Worm (Caenorhabditis elegans) whole organism, mixed stage, embryonic: ENCODE data around the gene C38C3.4.

Experiments
- M03D4.4 ChIP-seq: sonication (generic microtip); optimal IDR thresholded peaks from 2 replicates; lab custom pipeline; 2017; ENCODE audit warnings: mild to moderate bottlenecking, missing genetic modification characterization, missing compliant biosample characterization
- bed-3 ChIP-seq: fragments of 200-800 bp; sonication (Bioruptor generic); optimal IDR thresholded peaks from 3 replicates; lab custom pipeline; 2018; ENCODE audit warnings: mild to moderate bottlenecking, missing genetic modification characterization, moderate library complexity, missing compliant biosample characterization
- blmp-1 ChIP-seq: fragments of 150-350 bp; optimal IDR thresholded peaks from 2 replicates; lab custom pipeline; 2014; ENCODE audit warnings: missing biosample characterization, missing genetic modification characterization
- ceh-39 ChIP-seq: fragments of 150-350 bp; optimal IDR thresholded peaks from 2 replicates; lab custom pipeline; 2014; ENCODE audit warnings: missing biosample characterization, missing genetic modification characterization
- ceh-43 ChIP-seq: fragments of 200-800 bp; sonication (Bioruptor generic); optimal IDR thresholded peaks from 2 replicates; lab custom pipeline; 2018; ENCODE audit warnings: mild to moderate bottlenecking, missing genetic modification characterization, moderate library complexity, missing compliant biosample characterization
- ceh-83 ChIP-seq: fragments of 200-800 bp; sonication (Bioruptor generic); optimal IDR thresholded peaks from 2 replicates; lab custom pipeline; 2018; ENCODE audit warnings: mild to moderate bottlenecking, missing genetic modification characterization, missing compliant biosample characterization
- ces-1 ChIP-seq: fragments of 150-350 bp; optimal IDR thresholded peaks from 2 replicates; lab custom pipeline; 2014; ENCODE audit warnings: missing biosample characterization, missing genetic modification reagents, missing genetic modification characterization
- cnd-1 ChIP-seq: fragments of 200-800 bp; sonication (Bioruptor generic); optimal IDR thresholded peaks from 2 replicates; lab custom pipeline; 2018; ENCODE audit warnings: mild to moderate bottlenecking, missing genetic modification characterization, missing compliant biosample characterization
- drap-1 ChIP-seq: fragments of 200-800 bp; sonication (Bioruptor generic); optimal IDR thresholded peaks from 3 replicates; lab custom pipeline; 2018; ENCODE audit warnings: mild to moderate bottlenecking, missing genetic modification characterization, missing compliant biosample characterization
- elt-1 ChIP-seq: sonication (generic microtip); optimal IDR thresholded peaks from 2 replicates; lab custom pipeline; 2017; ENCODE audit warnings: missing genetic modification characterization, mild to moderate bottlenecking, missing compliant biosample characterization, antibody characterized with exemption, moderate library complexity, borderline replicate concordance; ENCODE audit not compliant: insufficient read depth
- elt-3 ChIP-seq: fragments of 150-350 bp; optimal IDR thresholded peaks from 2 replicates; lab custom pipeline; 2014; ENCODE audit warnings: missing biosample characterization, missing genetic modification characterization
- flh-1 ChIP-seq: fragments of 200-800 bp; sonication (Bioruptor generic); optimal IDR thresholded peaks from 2 replicates; lab custom pipeline; 2018; ENCODE audit warnings: mild to moderate bottlenecking, missing genetic modification characterization, moderate library complexity, missing compliant biosample characterization
- ham-2 ChIP-seq: fragments of 200-800 bp; sonication (Bioruptor generic); optimal IDR thresholded peaks from 2 replicates; lab custom pipeline; 2018; ENCODE audit warnings: mild to moderate bottlenecking, missing genetic modification characterization, missing compliant biosample characterization
- hlh-1 ChIP-seq: fragments of 150-350 bp; optimal IDR thresholded peaks from 2 replicates; lab custom pipeline; 2014; ENCODE audit warnings: missing biosample characterization, missing genetic modification reagents, missing genetic modification characterization
- lin-13 ChIP-seq: fragments of 150-350 bp; optimal IDR thresholded peaks from 2 replicates; lab custom pipeline; 2014; ENCODE audit warnings: missing biosample characterization, missing genetic modification characterization
- lin-32 ChIP-seq: fragments of 200-800 bp; sonication (Bioruptor generic); optimal IDR thresholded peaks from 2 replicates; lab custom pipeline; 2018; ENCODE audit warnings: mild to moderate bottlenecking, missing genetic modification characterization, missing compliant biosample characterization
- lsy-2 ChIP-seq: fragments of 150-350 bp; optimal IDR thresholded peaks from 2 replicates; lab custom pipeline; 2014; ENCODE audit warnings: missing biosample characterization, missing genetic modification characterization
- mab-5 ChIP-seq: fragments of 150-350 bp; optimal IDR thresholded peaks from 2 replicates; lab custom pipeline; 2014; ENCODE audit warnings: missing biosample characterization, missing genetic modification characterization
- mep-1 ChIP-seq: fragments of 150-350 bp; optimal IDR thresholded peaks from 2 replicates; lab custom pipeline; 2017; ENCODE audit warnings: missing biosample characterization, missing genetic modification reagents, missing genetic modification characterization, inconsistent platforms
- mls-2 ChIP-seq: sonication (generic microtip); optimal IDR thresholded peaks from 2 replicates; lab custom pipeline; 2016; ENCODE audit warnings: mild to moderate bottlenecking, missing genetic modification characterization, moderate library complexity, missing compliant biosample characterization
- nhr-12 ChIP-seq: fragments of 150-350 bp; optimal IDR thresholded peaks from 2 replicates; lab custom pipeline; 2014; ENCODE audit warnings: missing biosample characterization, missing genetic modification characterization
- nhr-2 ChIP-seq: fragments of 150-350 bp; optimal IDR thresholded peaks from 2 replicates; lab custom pipeline; 2014; ENCODE audit warnings: missing biosample characterization, missing genetic modification characterization
- nhr-237 ChIP-seq: fragments of 150-350 bp; optimal IDR thresholded peaks from 2 replicates; lab custom pipeline; 2014; ENCODE audit warnings: missing biosample characterization, missing genetic modification characterization
- nhr-28 ChIP-seq: fragments of 150-350 bp; optimal IDR thresholded peaks from 2 replicates; lab custom pipeline; 2014; ENCODE audit warnings: missing biosample characterization, missing genetic modification characterization
- nhr-76 ChIP-seq: sonication (generic microtip); optimal IDR thresholded peaks from 2 replicates; lab custom pipeline; 2017; ENCODE audit warnings: missing biosample characterization, missing genetic modification characterization
- pha-4 ChIP-seq: fragments of 150-350 bp; optimal IDR thresholded peaks from 2 replicates; lab custom pipeline; 2018; ENCODE audit warnings: missing biosample characterization, missing genetic modification reagents, missing genetic modification characterization
- sem-2 ChIP-seq: fragments of 200-800 bp; sonication (Bioruptor generic); optimal IDR thresholded peaks from 2 replicates; lab custom pipeline; 2018; ENCODE audit warnings: mild to moderate bottlenecking, missing genetic modification characterization, missing compliant biosample characterization
- snpc-4 ChIP-seq: fragments of 150-350 bp; optimal IDR thresholded peaks from 2 replicates; lab custom pipeline; 2014; ENCODE audit warnings: missing biosample characterization, missing genetic modification characterization
- sptf-1 ChIP-seq: sonication (generic microtip); optimal IDR thresholded peaks from 2 replicates; lab custom pipeline; 2017; ENCODE audit warnings: mild to moderate bottlenecking, missing genetic modification characterization, moderate library complexity, missing compliant biosample characterization
- tbx-8 ChIP-seq: fragments of 200-800 bp; sonication (Bioruptor generic); optimal IDR thresholded peaks from 2 replicates; lab custom pipeline; 2018; ENCODE audit warnings: mild to moderate bottlenecking, missing genetic modification characterization, moderate library complexity, missing compliant biosample characterization
- unc-120 ChIP-seq: sonication (generic microtip); optimal IDR thresholded peaks from 2 replicates; lab custom pipeline; 2017; ENCODE audit warnings: missing genetic modification characterization, missing compliant biosample characterization; ENCODE audit not compliant: poor library complexity, severe bottlenecking
- unc-39 ChIP-seq: fragments of 150-350 bp; optimal IDR thresholded peaks from 2 replicates; lab custom pipeline; 2014; ENCODE audit warnings: missing biosample characterization, missing genetic modification characterization
- unc-62 ChIP-seq: fragments of 150-350 bp; optimal IDR thresholded peaks from 2 replicates; lab custom pipeline; 2014; ENCODE audit warnings: missing biosample characterization, missing genetic modification reagents, missing genetic modification characterization
- zip-8 ChIP-seq: fragments of 150-350 bp; optimal IDR thresholded peaks from 2 replicates; lab custom pipeline; 2014; ENCODE audit warnings: missing biosample characterization, missing genetic modification characterization
- ztf-11 ChIP-seq: fragments of 150-350 bp; optimal IDR thresholded peaks from 2 replicates; lab custom pipeline; 2014; ENCODE audit warnings: missing biosample characterization, missing genetic modification characterization

The C38C3.4 gene

DNA sequence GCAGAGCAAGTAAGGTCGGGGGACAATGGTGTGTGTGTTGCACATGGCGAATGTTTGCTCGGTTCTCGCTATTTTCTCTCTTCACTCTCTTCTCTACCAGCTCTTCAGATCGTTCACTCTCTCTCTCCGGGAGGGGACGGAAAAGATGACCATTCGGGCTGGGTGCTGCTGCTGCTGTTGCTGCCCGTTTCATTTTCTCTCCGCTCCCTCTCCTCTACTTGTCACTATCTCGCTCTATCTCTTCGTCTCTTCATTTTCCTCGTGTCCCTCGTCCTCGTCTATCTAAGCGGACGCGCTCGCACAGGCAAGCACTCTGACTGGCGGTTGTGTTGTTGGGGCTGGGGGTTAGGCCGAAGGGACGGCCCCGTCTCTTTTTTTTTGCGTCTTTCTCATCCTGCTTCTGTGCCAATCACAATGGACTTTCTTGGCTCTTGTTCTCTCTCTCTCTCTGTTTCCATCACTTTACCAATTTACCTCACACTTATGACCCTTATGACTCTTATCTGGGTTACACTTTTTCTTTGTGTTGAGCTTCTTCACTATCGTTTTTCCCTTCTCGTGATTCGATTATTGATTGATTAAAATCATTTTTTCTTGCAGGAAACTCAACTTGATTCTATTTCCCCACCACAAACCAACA, 7.2 kb upstream of the C38C3.4 start, which contains the start of the genes F53E2.2 and unc-60:
Gene F53E2.2 (plus strand): TSS at position 601 of the 640 bp plus-strand sequence.
Gene unc-60 (plus strand): TSS at position 601 of the 640 bp plus-strand sequence.
- TF ChIP-seq nhr-237 (tag; lab: Kevin White, UChicago), result no peak
- no peak for TF ChIP-seq elt-3 (tag; lab: Kevin White, UChicago)
- no peak for TF ChIP-seq nhr-12 (tag; lab: Kevin White, UChicago)
- peak; percentile 49 for TF ChIP-seq nhr-2
- no peak for TF ChIP-seq elt-1 (tag; lab: Kevin White, UChicago)
- TF ChIP-seq ham-2 (GFP tag; lab: Kevin White, UChicago), result peak; percentile 86
- no peak for TF ChIP-seq bed-3 (GFP tag; lab: Kevin White, UChicago)
- peak; percentile 32 for TF ChIP-seq ces-1 (GFP tag; lab: Kevin White, UChicago)
- TF ChIP-seq cnd-1 (tag; lab: Kevin White, UChicago), result peak; percentile 26
- peak; percentile 51 for TF ChIP-seq mep-1
- TF ChIP-seq lin-32, result no peak
- TF ChIP-seq snpc-4 (tag; lab: Kevin White, UChicago), result no peak
- peak; percentile 56 for TF ChIP-seq M03D4.4
- TF ChIP-seq tbx-8 (GFP tag; lab: Kevin White, UChicago), result no peak
- no peak for TF ChIP-seq zip-8 (tag; lab: Kevin White, UChicago)
- peak; percentile 65 for TF ChIP-seq hlh-1 (tag; lab: Kevin White, UChicago)
- peak; percentile 61 for TF ChIP-seq mls-2 (tag; lab: Kevin White, UChicago)
- TF ChIP-seq pha-4 (tag; lab: Kevin White, UChicago), result peak; percentile 74
- peak; percentile 86 for TF ChIP-seq unc-62 (GFP tag; lab: Kevin White, UChicago)
- no peak for TF ChIP-seq flh-1 (GFP tag; lab: Kevin White, UChicago)
- TF ChIP-seq drap-1 (GFP tag; lab: Kevin White, UChicago), result peak; percentile 43
- TF ChIP-seq lin-13, result peak; percentile 81
- TF ChIP-seq ceh-39 (tag; lab: Kevin White, UChicago), result no peak
- TF ChIP-seq blmp-1, result no peak
- peak; percentile 38 for TF ChIP-seq lsy-2 (tag; lab: Kevin White, UChicago)
- peak; percentile 75 for TF ChIP-seq sptf-1
- no peak for TF ChIP-seq mab-5 (tag; lab: Kevin White, UChicago)
- TF ChIP-seq unc-120, result peak; percentile 94
- TF ChIP-seq sem-2, result no peak
- TF ChIP-seq ceh-43 (GFP tag; lab: Kevin White, UChicago), result no peak
- no peak for TF ChIP-seq ceh-83 (GFP tag; lab: Kevin White, UChicago)
- TF ChIP-seq unc-39 (tag; lab: Kevin White, UChicago), result no peak
- TF ChIP-seq ztf-11 (tag; lab: Kevin White, UChicago), result peak; percentile 9

DNA sequence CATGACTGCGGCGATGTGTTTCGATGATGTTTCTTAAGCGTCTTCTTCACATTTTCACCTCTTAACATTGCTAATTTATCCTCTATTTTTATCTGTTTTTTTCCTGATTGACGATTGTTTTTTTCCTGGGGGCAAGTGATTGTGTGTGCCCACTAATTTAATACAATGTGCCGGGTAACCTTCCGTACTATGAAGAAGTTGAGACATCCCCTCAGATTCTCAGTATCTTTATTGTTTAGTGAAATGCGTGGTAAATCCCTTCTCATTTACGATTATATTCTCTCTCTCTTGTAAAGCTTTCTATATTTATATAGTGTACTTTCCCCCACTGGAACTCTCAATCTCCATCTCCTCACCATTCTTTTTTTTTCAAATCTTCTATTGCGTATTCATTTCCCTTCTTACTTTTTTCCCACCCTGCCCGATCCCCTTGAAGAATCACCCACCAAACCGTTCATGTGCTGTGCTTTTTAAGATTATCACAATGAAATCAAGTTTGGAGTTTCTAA, 5.5 kb upstream of the C38C3.4 start:
- TF ChIP-seq nhr-2, result no peak
- no peak for TF ChIP-seq sem-2
- TF ChIP-seq lsy-2 (tag; lab: Kevin White, UChicago), result no peak
- TF ChIP-seq unc-120, result no peak
- TF ChIP-seq mab-5 (tag; lab: Kevin White, UChicago), result no peak
- TF ChIP-seq lin-13, result no peak
- TF ChIP-seq M03D4.4, result no peak
- no peak for TF ChIP-seq nhr-12 (tag; lab: Kevin White, UChicago)
- no peak for TF ChIP-seq elt-3 (tag; lab: Kevin White, UChicago)
- TF ChIP-seq mep-1, result no peak
- no peak for TF ChIP-seq lin-32

DNA sequence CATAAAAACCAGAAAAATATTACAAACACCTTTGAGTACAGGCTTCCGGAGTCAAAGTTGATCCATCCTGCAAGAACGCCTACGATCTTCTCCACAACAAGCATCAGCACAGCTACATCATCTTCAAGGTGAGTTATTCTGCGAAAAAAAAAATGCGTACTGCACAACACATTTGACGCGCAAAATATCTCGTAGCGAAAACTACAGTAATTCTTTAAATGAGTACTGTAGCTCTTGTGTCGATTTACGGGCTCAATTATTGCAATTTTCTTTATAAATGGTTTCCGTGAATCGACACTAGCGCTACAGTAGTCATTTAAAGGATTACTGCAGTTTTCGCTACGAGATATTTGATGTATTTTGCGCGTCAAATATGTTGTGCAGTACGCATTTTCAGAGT, 5.0 kb upstream of the C38C3.4 start:
- TF ChIP-seq nhr-12 (tag; lab: Kevin White, UChicago), result no peak
- TF ChIP-seq mls-2 (tag; lab: Kevin White, UChicago), result no peak
- TF ChIP-seq ces-1 (GFP tag; lab: Kevin White, UChicago), result no peak
- no peak for TF ChIP-seq M03D4.4
- TF ChIP-seq pha-4 (tag; lab: Kevin White, UChicago), result no peak
- TF ChIP-seq cnd-1 (tag; lab: Kevin White, UChicago), result no peak
- TF ChIP-seq flh-1 (GFP tag; lab: Kevin White, UChicago), result no peak
- no peak for TF ChIP-seq ham-2 (GFP tag; lab: Kevin White, UChicago)
- no peak for TF ChIP-seq elt-1 (tag; lab: Kevin White, UChicago)
- TF ChIP-seq unc-62 (GFP tag; lab: Kevin White, UChicago), result no peak
- TF ChIP-seq sptf-1, result no peak
- TF ChIP-seq lsy-2 (tag; lab: Kevin White, UChicago), result no peak
- TF ChIP-seq mab-5 (tag; lab: Kevin White, UChicago), result no peak
- TF ChIP-seq nhr-28, result no peak
- no peak for TF ChIP-seq unc-39 (tag; lab: Kevin White, UChicago)
- TF ChIP-seq unc-120, result no peak
- no peak for TF ChIP-seq ceh-43 (GFP tag; lab: Kevin White, UChicago)
- no peak for TF ChIP-seq drap-1 (GFP tag; lab: Kevin White, UChicago)
- TF ChIP-seq nhr-76, result no peak
